Worm (Caenorhabditis elegans): ENCODE measurements around the gene clec-6.

DNA sequence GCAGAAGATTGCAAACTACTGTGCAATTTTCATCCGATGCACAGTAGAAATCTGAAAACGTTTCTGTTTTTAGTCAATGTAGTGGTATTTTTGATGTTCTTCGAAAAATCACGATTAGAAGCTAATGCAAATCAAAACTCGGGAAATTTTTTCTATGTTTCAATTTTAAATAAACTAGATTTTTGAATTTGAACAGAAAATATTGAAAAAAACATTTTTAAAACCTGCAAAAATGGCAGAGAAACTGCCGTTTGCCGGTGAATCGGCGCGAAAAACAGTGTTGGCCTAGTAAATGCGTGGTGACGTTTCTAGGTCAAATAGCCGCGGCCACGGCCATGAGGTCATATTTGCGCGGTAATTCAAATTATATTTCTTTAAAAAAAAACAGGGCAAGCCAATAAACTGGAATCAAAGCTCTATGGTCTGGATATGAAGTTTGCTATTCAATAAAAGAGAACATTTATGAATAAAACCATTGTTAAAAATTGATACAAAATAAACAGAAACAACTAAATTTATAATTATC lies 43.0 kb upstream of the clec-6 start, which contains the start of gene set-2:
- TF ChIP-seq ref-1 (GFP tag; conservative IDR thresholded peaks at IDR 0.05) (no peak), flt-1 (GFP tag; IDR thresholded peaks at IDR 0.05) (peak; percentile 56; the same call in 1 of the 2 replicates), ztf-29 (GFP tag; IDR thresholded peaks at IDR 0.05) (no peak), T22C8.4 (GFP tag; IDR thresholded peaks at IDR 0.05) (no peak), tab-1 (GFP tag; IDR thresholded peaks at IDR 0.05) (no peak), cog-1 (tag; optimal IDR thresholded peaks at IDR 0.05) (peak; percentile 48), ztf-23 (GFP tag; IDR thresholded peaks at IDR 0.05) (peak; percentile 60; the same call in 1 of the 2 replicates), klf-2 (GFP tag; conservative IDR thresholded peaks at IDR 0.05) (no peak)
